Worm (Caenorhabditis elegans) whole organism, late embryonic: ENCODE data around the gene rnp-7.

Source experiments
- ahr-1 ChIP-seq: sonication (generic microtip); optimal IDR thresholded peaks from 2 replicates; lab custom pipeline; 2016; ENCODE audit warnings: missing genetic modification characterization, missing compliant biosample characterization
- elt-2 ChIP-seq: sonication (generic microtip); optimal IDR thresholded peaks from 2 replicates; lab custom pipeline; 2016; ENCODE audit warnings: missing genetic modification reagents, missing genetic modification characterization, missing compliant biosample characterization
- lin-11 ChIP-seq: fragments of 200-800 bp; sonication (Bioruptor generic); optimal IDR thresholded peaks from 2 replicates; lab custom pipeline; 2018; ENCODE audit warnings: mild to moderate bottlenecking, missing genetic modification characterization, missing compliant biosample characterization
- nfya-1 ChIP-seq: sonication (generic microtip); optimal IDR thresholded peaks from 2 replicates; lab custom pipeline; 2017; ENCODE audit warnings: missing genetic modification characterization, mild to moderate bottlenecking, missing compliant biosample characterization, antibody characterized with exemption, moderate library complexity
- nhr-11 ChIP-seq: fragments of 150-350 bp; optimal IDR thresholded peaks from 2 replicates; lab custom pipeline; 2014; ENCODE audit warnings: missing biosample characterization, missing genetic modification characterization
- tbx-2 ChIP-seq: sonication (generic microtip); optimal IDR thresholded peaks from 2 replicates; lab custom pipeline; 2016; ENCODE audit warnings: missing genetic modification characterization, missing compliant biosample characterization
- tbx-7 ChIP-seq: sonication (generic microtip); optimal IDR thresholded peaks from 2 replicates; lab custom pipeline; 2016; ENCODE audit warnings: missing genotype, missing genetic modification characterization, missing compliant biosample characterization
- ttx-3 ChIP-seq: sonication (generic microtip); optimal IDR thresholded peaks from 2 replicates; lab custom pipeline; 2016; ENCODE audit warnings: missing genetic modification reagents, missing genetic modification characterization, missing compliant biosample characterization
- unc-3 ChIP-seq, 2 experiments: fragments of 200-800 bp in 1 of 2; sonication (Bioruptor generic) in 1 of 2; sonication (generic microtip) in 1 of 2; conservative IDR thresholded peaks in 1 of 2; optimal IDR thresholded peaks in 1 of 2; 2 replicates each; pipeline versions ENCODE4 v1.3.6 to Lab custom; 2016 to 2022; ENCODE audit warnings: missing compliant biosample characterization in 2 of 2, missing genetic modification characterization in 2 of 2, missing genetic modification reagents in 1 of 2

ce11 chrIII:7140228-7140710 is 20.7 kb downstream of the rnp-7 start:
- TF ChIP-seq ahr-1 (tag; lab: Kevin White, UChicago) (no peak), tbx-7 (tag; lab: Kevin White, UChicago) (no peak), nfya-1 (no peak), lin-11 (tag; lab: Kevin White, UChicago) (no peak), unc-3 (GFP tag; conservative IDR thresholded peaks at IDR 0.05; lab: Robert Waterston, UW) (no peak), unc-3 (tag; optimal IDR thresholded peaks at IDR 0.05; lab: Kevin White, UChicago) (no peak), elt-2 (tag; lab: Kevin White, UChicago) (no peak), ttx-3 (tag; lab: Kevin White, UChicago) (no peak), nhr-11 (tag; lab: Kevin White, UChicago) (no peak), tbx-2 (tag; lab: Kevin White, UChicago) (no peak)
